Worm (Caenorhabditis elegans): ENCODE data around the gene bra-2.

DNA sequence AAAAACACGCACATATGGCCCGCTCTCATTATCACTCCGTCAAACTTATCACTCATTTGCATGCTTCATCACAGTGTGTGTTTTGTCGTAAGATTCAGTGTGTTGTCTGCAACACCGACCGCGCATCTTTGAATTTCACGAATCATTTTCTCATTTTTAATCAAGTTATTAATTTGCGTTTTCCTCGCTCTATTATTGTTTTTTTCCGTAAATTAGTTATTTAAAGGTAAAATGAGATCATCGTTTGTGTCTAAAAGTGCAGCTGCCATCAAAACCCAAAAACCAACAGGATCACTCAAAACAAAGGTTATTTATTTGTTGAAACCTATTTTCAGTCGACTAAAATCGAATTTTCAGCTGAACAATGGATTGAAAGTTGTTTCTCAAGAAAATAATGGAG, 31.4 kb upstream of the bra-2 start, which contains the start of the genes T24C4.5 and ucr-2.3:
- TF ChIP-seq pha-4 (tag; optimal IDR thresholded peaks at IDR 0.05) (no peak), nfya-1 (tag; optimal IDR thresholded peaks at IDR 0.05) (no peak), elt-2 (tag; optimal IDR thresholded peaks at IDR 0.05) (no peak), zip-5 (tag; optimal IDR thresholded peaks at IDR 0.05) (no peak), F13H6.1 (tag; optimal IDR thresholded peaks at IDR 0.05) (no peak), nhr-11 (tag; optimal IDR thresholded peaks at IDR 0.05) (no peak), pqm-1 (tag; optimal IDR thresholded peaks at IDR 0.05) (no peak), fkh-10 (GFP tag; optimal IDR thresholded peaks at IDR 0.05) (no peak), unc-55 (GFP tag; optimal IDR thresholded peaks at IDR 0.05) (no peak), pat-9 (tag; optimal IDR thresholded peaks at IDR 0.05) (no peak), unc-86 (tag; optimal IDR thresholded peaks at IDR 0.05) (no peak), ceh-48 (tag; optimal IDR thresholded peaks at IDR 0.05) (no peak)

Data from whole organism, late embryonic.